Fruit fly (Drosophila melanogaster) S2 (cell line): ENCODE results near the gene MICU1.

Source experiments
- CG8478 ChIP-seq: fragments of >200 bp; optimal IDR thresholded peaks from 2 replicates; lab custom pipeline; 2018
- CTCF ChIP-seq, 2 experiments: fragments of >200 bp; optimal IDR thresholded peaks; 2 replicates each; lab custom pipeline; 2018

dm6 chr2L:7150775-7151174 lies 31.3 kb upstream of the MICU1 start:
- TF ChIP-seq CG8478 (no peak), CTCF (optimal IDR thresholded peaks at IDR 0.05; lab: Kevin White, UChicago) (no peak)
